Fruit fly (Drosophila melanogaster): ENCODE results near the gene CG45065.

Gene CG45065

dm6 chrX:14848755-14849354 lies 33.5 kb downstream of the CG45065 start, which contains the start of gene CG9522:
Gene CG9522, minus strand, starts transcription at chrX:14848808.
- TF ChIP-seq CG8478 (optimal IDR thresholded peaks at IDR 0.05) = no peak
- TF ChIP-seq CTCF (optimal IDR thresholded peaks at IDR 0.05) = no peak

dm6 chrX:14846116-14846614 lies 36.2 kb downstream of the CG45065 start:
- TF ChIP-seq CG8478 (optimal IDR thresholded peaks at IDR 0.05) = no peak
- no peak for TF ChIP-seq CTCF (optimal IDR thresholded peaks at IDR 0.05)

- no peak for TF ChIP-seq CG8478 (optimal IDR thresholded peaks at IDR 0.05)
- no peak for TF ChIP-seq CTCF (optimal IDR thresholded peaks at IDR 0.05)
These were observed 37.7 kb downstream of the CG45065 start, which contains the start of gene CG12539 for dm6 chrX:14844657-14845056. Gene CG12539, minus strand, starts transcription at chrX:14844757.

- no peak for TF ChIP-seq CTCF (optimal IDR thresholded peaks at IDR 0.05)
- no peak for TF ChIP-seq CG8478 (optimal IDR thresholded peaks at IDR 0.05)
These were observed 40.4 kb downstream of the CG45065 start for dm6 chrX:14841893-14842505.

dm6 chrX:14840417-14840872 lies 41.9 kb downstream of the CG45065 start:
- TF ChIP-seq CTCF (optimal IDR thresholded peaks at IDR 0.05) = no peak
- TF ChIP-seq CG8478 (optimal IDR thresholded peaks at IDR 0.05) = no peak

dm6 chrX:14839739-14840347 lies 42.5 kb downstream of the CG45065 start:
- no peak for TF ChIP-seq CG8478 (optimal IDR thresholded peaks at IDR 0.05)
- TF ChIP-seq CTCF (optimal IDR thresholded peaks at IDR 0.05) = no peak

dm6 chrX:14839047-14839446 lies 43.3 kb downstream of the CG45065 start, which contains the start of the genes CG32590 and Flo2:
Gene CG32590, minus strand, starts transcription at chrX:14839106.
Gene Flo2, plus strand, starts transcription at chrX:14839376.
- TF ChIP-seq CG8478 (optimal IDR thresholded peaks at IDR 0.05) (no peak), CTCF (optimal IDR thresholded peaks at IDR 0.05) (no peak)

- TF ChIP-seq CTCF (optimal IDR thresholded peaks at IDR 0.05) (no peak), CG8478 (optimal IDR thresholded peaks at IDR 0.05) (no peak)
These were observed 44.4 kb downstream of the CG45065 start, which contains the start of gene Grx5 for dm6 chrX:14837983-14838382. Gene Grx5, minus strand, starts transcription at chrX:14838198.

- TF ChIP-seq CTCF (optimal IDR thresholded peaks at IDR 0.05) = no peak
- no peak for TF ChIP-seq CG8478 (optimal IDR thresholded peaks at IDR 0.05)
These were observed 46.0 kb downstream of the CG45065 start, which contains the start of gene CG14410 for dm6 chrX:14836425-14836824. Gene CG14410, plus strand, starts transcription at chrX:14836725.

- no peak for TF ChIP-seq CTCF (optimal IDR thresholded peaks at IDR 0.05)
- TF ChIP-seq CG8478 (optimal IDR thresholded peaks at IDR 0.05) = no peak
These were observed 49.7 kb downstream of the CG45065 start, which contains the start of gene CG14411 for dm6 chrX:14832562-14833303. Gene CG14411, plus strand, starts transcription at chrX:14832647.

dm6 chrX:14831713-14832561 lies 50.4 kb downstream of the CG45065 start, which contains the start of gene CG14408:
Gene CG14408, minus strand, starts transcription at chrX:14832033.
- TF ChIP-seq CTCF (optimal IDR thresholded peaks at IDR 0.05) (no peak), CG8478 (optimal IDR thresholded peaks at IDR 0.05) (no peak)

dm6 chrX:14827643-14828042 lies 54.7 kb downstream of the CG45065 start:
- TF ChIP-seq CG8478 (optimal IDR thresholded peaks at IDR 0.05) (no peak), CTCF (optimal IDR thresholded peaks at IDR 0.05) (no peak)

- no peak for TF ChIP-seq CG8478 (optimal IDR thresholded peaks at IDR 0.05)
- TF ChIP-seq CTCF (optimal IDR thresholded peaks at IDR 0.05) = no peak
These were observed 56.3 kb downstream of the CG45065 start, which contains the start of gene rut for dm6 chrX:14825922-14826617. Gene rut, minus strand, starts transcription at chrX:14826073.

Data from S2 (cell line).